Fruit fly (Drosophila melanogaster): ENCODE results near the gene Acsf3.
A peak's percentile ranks its signal among the peaks of the same experiment; 100 is the strongest.

Gene Acsf3

DNA sequence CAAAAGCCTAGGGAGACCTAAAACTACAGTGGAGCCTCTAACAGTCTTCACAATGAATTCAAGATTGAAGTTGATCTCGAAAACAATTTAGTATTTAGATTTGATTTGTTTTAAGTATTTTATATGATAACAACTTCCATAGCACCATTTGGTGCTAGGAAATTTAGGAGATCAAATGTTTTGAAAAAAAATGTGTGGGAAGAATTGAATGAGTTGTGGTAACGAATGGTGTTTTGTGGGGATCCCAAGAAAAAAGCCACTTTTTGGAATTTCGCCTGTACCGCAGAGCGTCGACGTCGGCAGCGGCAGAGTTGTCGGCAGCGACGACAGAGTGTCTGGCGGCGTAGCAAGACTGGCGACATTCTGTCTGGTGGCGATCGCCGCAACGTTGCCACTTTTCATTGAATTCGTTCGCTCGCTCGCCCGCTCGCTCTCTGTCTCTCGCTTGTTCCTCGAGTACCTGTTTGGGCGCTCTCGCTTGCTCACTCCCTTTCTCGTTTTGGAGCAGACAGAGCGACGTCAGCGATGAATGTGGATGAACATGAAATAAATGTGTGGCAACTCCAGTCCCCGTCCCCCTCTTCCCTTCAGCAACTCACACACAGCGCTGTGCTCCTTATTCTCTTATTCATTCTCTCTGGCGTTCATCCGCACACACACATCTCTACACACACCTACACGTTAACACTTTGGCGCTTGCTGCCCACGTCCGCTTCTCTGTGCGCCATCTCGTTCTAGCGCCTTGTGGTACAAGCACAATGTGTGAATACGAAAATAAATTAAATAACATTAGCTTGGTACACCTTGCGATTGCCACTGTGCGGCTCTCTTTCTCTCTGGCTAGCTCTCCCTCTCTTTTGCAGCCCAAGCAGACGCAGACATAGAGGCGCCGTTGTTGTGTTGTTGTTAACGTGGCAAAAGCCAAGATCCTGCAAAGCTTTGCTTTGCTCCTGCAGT lies 29.2 kb upstream of the Acsf3 start (continued):
- TF ChIP-seq CG14441 (GFP tag; IDR thresholded peaks at IDR 0.05): peak; percentile 42; the same call in 1 of the 2 replicates
- peak; percentile 18 for TF ChIP-seq Antp (GFP tag; optimal IDR thresholded peaks at IDR 0.05)
- TF ChIP-seq bigmax (GFP tag; optimal IDR thresholded peaks at IDR 0.05): no peak
- peak; percentile 36 for TF ChIP-seq ewg (GFP tag; optimal IDR thresholded peaks at IDR 0.05)
- no peak for TF ChIP-seq hb (GFP tag; IDR thresholded peaks at IDR 0.05; ENCODE audit: partially characterized antibody)
- TF ChIP-seq z (GFP tag; IDR thresholded peaks at IDR 0.05): 0 out of 3 replicates have a peak, but pooled peaks have one; percentile 17
- no peak for TF ChIP-seq nau (GFP tag; optimal IDR thresholded peaks at IDR 0.05)
- peak; percentile 63 for TF ChIP-seq esg (GFP tag; conservative IDR thresholded peaks at IDR 0.05)
- TF ChIP-seq CG17802 (tag; optimal IDR thresholded peaks at IDR 0.05): no peak
- peak; percentile 99 for TF ChIP-seq sr (GFP tag; IDR thresholded peaks at IDR 0.05)
- 0 out of 3 replicates have a peak, but pooled peaks have one; percentile 9 for TF ChIP-seq CG11560 (tag; IDR thresholded peaks at IDR 0.05)
- no peak for TF ChIP-seq Sry-β (GFP tag; optimal IDR thresholded peaks at IDR 0.05)
- no peak for TF ChIP-seq Sry-δ (GFP tag; optimal IDR thresholded peaks at IDR 0.05)
- TF ChIP-seq NC2β (GFP tag; optimal IDR thresholded peaks at IDR 0.05): no peak
- TF ChIP-seq zen2 (GFP tag; IDR thresholded peaks at IDR 0.05; ENCODE audit: partially characterized antibody): 0 out of 3 replicates have a peak, but pooled peaks have one; percentile 17
- no peak for TF ChIP-seq CG17912 (GFP tag; optimal IDR thresholded peaks at IDR 0.05)
- TF ChIP-seq gt (GFP tag; IDR thresholded peaks at IDR 0.05): no peak
- TF ChIP-seq CG9797 (GFP tag; optimal IDR thresholded peaks at IDR 0.05): no peak
- TF ChIP-seq Hand (GFP tag; optimal IDR thresholded peaks at IDR 0.05): no peak
- TF ChIP-seq CG10267 (tag; optimal IDR thresholded peaks at IDR 0.05): peak; percentile 15
- TF ChIP-seq CG15479 (GFP tag; optimal IDR thresholded peaks at IDR 0.05): no peak
- peak; percentile 43 for TF ChIP-seq NfI (GFP tag; optimal IDR thresholded peaks at IDR 0.05)
- TF ChIP-seq Kr (GFP tag; optimal IDR thresholded peaks at IDR 0.05): no peak
- TF ChIP-seq GATAe (GFP tag; conservative IDR thresholded peaks at IDR 0.05): no peak
- no peak for TF ChIP-seq Mes4 (GFP tag; optimal IDR thresholded peaks at IDR 0.05)
- TF ChIP-seq repo (GFP tag; optimal IDR thresholded peaks at IDR 0.05): no peak
- TF ChIP-seq CG4404 (GFP tag; IDR thresholded peaks at IDR 0.05): 0 out of 2 replicates have a peak, but pooled peaks have one; percentile 27
- no peak for TF ChIP-seq CG10321 (GFP tag; IDR thresholded peaks at IDR 0.05)
- no peak for TF ChIP-seq MTF-1 (GFP tag; optimal IDR thresholded peaks at IDR 0.05; ENCODE audit: borderline replicate concordance)
- peak; percentile 39 for TF ChIP-seq tap (tag; optimal IDR thresholded peaks at IDR 0.05)
- TF ChIP-seq Hr51 (GFP tag; optimal IDR thresholded peaks at IDR 0.05): peak in 1 of 2 experiments; percentile 70
- TF ChIP-seq CG5953 (GFP tag; IDR thresholded peaks at IDR 0.05): no peak
- peak; percentile 48 for TF ChIP-seq nmo (GFP tag; optimal IDR thresholded peaks at IDR 0.05)
- peak; percentile 53 for TF ChIP-seq Dip3 (GFP tag; optimal IDR thresholded peaks at IDR 0.05)
- no peak for TF ChIP-seq ash1 (GFP tag; optimal IDR thresholded peaks at IDR 0.05)
- no peak for TF ChIP-seq CG1024 (GFP tag; IDR thresholded peaks at IDR 0.05)
- no peak for TF ChIP-seq kah (GFP tag; optimal IDR thresholded peaks at IDR 0.05)
- TF ChIP-seq CG5245 (GFP tag; optimal IDR thresholded peaks at IDR 0.05): peak; percentile 7
- no peak for TF ChIP-seq CG14710 (tag; optimal IDR thresholded peaks at IDR 0.05)
- TF ChIP-seq pros (GFP tag; optimal IDR thresholded peaks at IDR 0.05): no peak
- TF ChIP-seq ham (GFP tag; IDR thresholded peaks at IDR 0.05): no peak
- TF ChIP-seq CG13624 (GFP tag; optimal IDR thresholded peaks at IDR 0.05): peak; percentile 41
- no peak for TF ChIP-seq mld (GFP tag; IDR thresholded peaks at IDR 0.05; ENCODE audit: partially characterized antibody)
- peak; percentile 87 for TF ChIP-seq Adf1 (GFP tag; IDR thresholded peaks at IDR 0.05)
- TF ChIP-seq CG6854 (GFP tag; optimal IDR thresholded peaks at IDR 0.05): no peak
- peak; percentile 5 for TF ChIP-seq CG30431 (GFP tag; optimal IDR thresholded peaks at IDR 0.05)
- peak; percentile 42 for TF ChIP-seq CG13296 (GFP tag; optimal IDR thresholded peaks at IDR 0.05)
- no peak for TF ChIP-seq br (optimal IDR thresholded peaks at IDR 0.05)
